Worm (Caenorhabditis elegans) whole organism, L1 larva: Measurements from ENCODE around the gene cbp-1.

Experiments used
- aly-2 ChIP-seq: fragments of 150-350 bp; optimal IDR thresholded peaks from 2 replicates; lab custom pipeline; 2014; ENCODE audit warnings: missing biosample characterization, missing genetic modification characterization
- ama-1 ChIP-seq: fragments of 150-350 bp; optimal IDR thresholded peaks from 2 replicates; lab custom pipeline; 2014
- ceh-63 ChIP-seq: fragments of 200-800 bp; sonication (Bioruptor generic); optimal IDR thresholded peaks from 2 replicates; lab custom pipeline; 2018; ENCODE audit warnings: mild to moderate bottlenecking, missing genetic modification characterization, missing compliant biosample characterization
- ceh-8 ChIP-seq: fragments of 200-800 bp; sonication (Bioruptor generic); optimal IDR thresholded peaks from 2 replicates; lab custom pipeline; 2018; ENCODE audit warnings: mild to moderate bottlenecking, missing genetic modification characterization, moderate library complexity, missing compliant biosample characterization
- ceh-88 ChIP-seq: fragments of 200-800 bp; sonication (Bioruptor generic); IDR thresholded peaks from 2 replicates; pipeline ENCODE4 v1.3.6; 2022; ENCODE audit warnings: missing genetic modification characterization, missing compliant biosample characterization
- ces-1 ChIP-seq: fragments of 150-350 bp; optimal IDR thresholded peaks from 2 replicates; lab custom pipeline; 2014; ENCODE audit warnings: missing biosample characterization, missing genetic modification reagents, missing genetic modification characterization
- efl-1 ChIP-seq, 4 experiments: fragments of 150-350 bp; optimal IDR thresholded peaks in 3 of 4; peaks in 1 of 4; 1 replicate in 1 of 4; 2 replicates in 3 of 4; lab custom pipeline; 2014; ENCODE audit warnings: missing biosample characterization in 2 of 4, missing genetic modification characterization in 2 of 4, missing genetic modification reagents in 2 of 4
- egl-13 ChIP-seq: sonication (generic microtip); optimal IDR thresholded peaks from 2 replicates; lab custom pipeline; 2016; ENCODE audit warnings: missing genotype, missing genetic modification reagents, missing genetic modification characterization, missing compliant biosample characterization
- egl-27 ChIP-seq, 2 experiments: fragments of 150-350 bp in 1 of 2; sonication (generic microtip); optimal IDR thresholded peaks; 3 replicates each; lab custom pipeline; 2017 to 2018; ENCODE audit warnings: missing biosample characterization in 2 of 2, missing genetic modification characterization in 2 of 2, missing genetic modification reagents in 2 of 2
- elt-2 ChIP-seq: sonication (generic microtip); optimal IDR thresholded peaks from 2 replicates; lab custom pipeline; 2016; ENCODE audit warnings: missing genetic modification characterization, mild to moderate bottlenecking, inconsistent platforms, missing compliant biosample characterization, missing genetic modification reagents
- fkh-10 ChIP-seq: sonication (generic microtip); optimal IDR thresholded peaks from 2 replicates; lab custom pipeline; 2017; ENCODE audit warnings: missing biosample characterization, missing genetic modification reagents, missing genetic modification characterization
- hlh-4 ChIP-seq: sonication (generic microtip); optimal IDR thresholded peaks from 2 replicates; lab custom pipeline; 2016; ENCODE audit warnings: mild to moderate bottlenecking, missing genetic modification characterization, missing compliant biosample characterization
- hpl-2 ChIP-seq: fragments of 150-350 bp; optimal IDR thresholded peaks from 2 replicates; lab custom pipeline; 2014; ENCODE audit warnings: missing biosample characterization, missing genetic modification reagents, missing genetic modification characterization
- lin-13 ChIP-seq: fragments of 150-350 bp; optimal IDR thresholded peaks from 2 replicates; lab custom pipeline; 2014; ENCODE audit warnings: missing biosample characterization, missing genetic modification reagents, missing genetic modification characterization
- lin-14 ChIP-seq: fragments of 200-800 bp; sonication (Bioruptor generic); optimal IDR thresholded peaks from 2 replicates; lab custom pipeline; 2018; ENCODE audit warnings: mild to moderate bottlenecking, missing genetic modification characterization, moderate library complexity, missing compliant biosample characterization
- lin-35 ChIP-seq, 2 experiments: fragments of 150-350 bp; optimal IDR thresholded peaks; 2 replicates each; lab custom pipeline; 2014; ENCODE audit warnings: missing biosample characterization in 2 of 2, missing genetic modification characterization in 2 of 2, missing genetic modification reagents in 2 of 2
- lin-39 ChIP-seq: fragments of 150-350 bp; optimal IDR thresholded peaks from 2 replicates; lab custom pipeline; 2014; ENCODE audit warnings: missing biosample characterization, missing genetic modification reagents, missing genetic modification characterization
- lir-3 ChIP-seq: sonication (generic microtip); optimal IDR thresholded peaks from 2 replicates; lab custom pipeline; 2016; ENCODE audit warnings: mild to moderate bottlenecking, missing genetic modification characterization, moderate library complexity, missing compliant biosample characterization; ENCODE audit not compliant: poor library complexity
- lsy-2 ChIP-seq, 2 experiments: fragments of 150-350 bp; optimal IDR thresholded peaks; 2 replicates each; lab custom pipeline; 2014; ENCODE audit warnings: missing biosample characterization in 2 of 2, missing genetic modification characterization in 2 of 2
- mab-9 ChIP-seq: fragments of 200-800 bp; sonication (Bioruptor generic); IDR thresholded peaks from 2 replicates; pipeline ENCODE4 v1.3.6; 2022; ENCODE audit warnings: missing genetic modification reagents, missing genetic modification characterization, missing compliant biosample characterization
- mdl-1 ChIP-seq, 2 experiments: fragments of 150-350 bp; optimal IDR thresholded peaks; 2 replicates each; lab custom pipeline; 2014 to 2017; ENCODE audit warnings: missing biosample characterization in 2 of 2, missing genetic modification characterization in 2 of 2, inconsistent platforms in 1 of 2
- mef-2 ChIP-seq: fragments of 150-350 bp; optimal IDR thresholded peaks from 2 replicates; lab custom pipeline; 2014; ENCODE audit warnings: missing biosample characterization, missing genetic modification characterization
- nhr-11 ChIP-seq: fragments of 150-350 bp; optimal IDR thresholded peaks from 2 replicates; lab custom pipeline; 2014; ENCODE audit warnings: missing biosample characterization, missing genetic modification characterization
- nhr-20 ChIP-seq: sonication (generic microtip); optimal IDR thresholded peaks from 2 replicates; lab custom pipeline; 2016; ENCODE audit warnings: mild to moderate bottlenecking, missing genetic modification characterization, missing compliant biosample characterization
- nhr-237 ChIP-seq: fragments of 150-350 bp; optimal IDR thresholded peaks from 2 replicates; lab custom pipeline; 2014; ENCODE audit warnings: missing biosample characterization, missing genetic modification characterization
- nhr-28 ChIP-seq: fragments of 150-350 bp; optimal IDR thresholded peaks from 2 replicates; lab custom pipeline; 2014; ENCODE audit warnings: missing biosample characterization, missing genetic modification characterization
- nhr-47 ChIP-seq: sonication (generic microtip); optimal IDR thresholded peaks from 2 replicates; lab custom pipeline; 2016; ENCODE audit warnings: mild to moderate bottlenecking, missing genetic modification characterization, moderate library complexity, missing compliant biosample characterization
- nhr-71 ChIP-seq: sonication (generic microtip); optimal IDR thresholded peaks from 2 replicates; lab custom pipeline; 2016; ENCODE audit warnings: mild to moderate bottlenecking, missing genetic modification characterization, moderate library complexity, missing compliant biosample characterization
- nhr-84 ChIP-seq: sonication (generic microtip); optimal IDR thresholded peaks from 2 replicates; lab custom pipeline; 2017; ENCODE audit warnings: missing biosample characterization, missing genetic modification characterization
- nhr-85 ChIP-seq: sonication (generic microtip); peaks from one replicate; lab custom pipeline; 2016; ENCODE audit warnings: missing genetic modification characterization, inconsistent platforms, missing compliant biosample characterization
- nhr-90 ChIP-seq: sonication (generic microtip); optimal IDR thresholded peaks from 2 replicates; lab custom pipeline; 2016; ENCODE audit warnings: mild to moderate bottlenecking, missing genetic modification characterization, missing compliant biosample characterization; ENCODE audit not compliant: poor library complexity
- pag-3 ChIP-seq: sonication (generic microtip); optimal IDR thresholded peaks from 2 replicates; lab custom pipeline; 2017; ENCODE audit warnings: missing genetic modification characterization, mild to moderate bottlenecking, missing compliant biosample characterization, antibody characterized with exemption, borderline replicate concordance; ENCODE audit not compliant: insufficient read depth
- pqm-1 ChIP-seq: sonication (generic microtip); optimal IDR thresholded peaks from 3 replicates; lab custom pipeline; 2017; ENCODE audit warnings: missing biosample characterization, missing genetic modification characterization
- rnt-1 ChIP-seq: sonication (generic microtip); optimal IDR thresholded peaks from 2 replicates; lab custom pipeline; 2016; ENCODE audit warnings: mild to moderate bottlenecking, missing genetic modification characterization, moderate library complexity, missing compliant biosample characterization
- skn-1 ChIP-seq: fragments of 150-350 bp; optimal IDR thresholded peaks from 2 replicates; lab custom pipeline; 2014; ENCODE audit warnings: missing biosample characterization, missing genetic modification characterization
- snu-23 ChIP-seq: sonication (generic microtip); optimal IDR thresholded peaks from 2 replicates; lab custom pipeline; 2016; ENCODE audit warnings: missing genetic modification characterization, missing compliant biosample characterization
- swsn-7 ChIP-seq: sonication (generic microtip); optimal IDR thresholded peaks from 2 replicates; lab custom pipeline; 2016; ENCODE audit warnings: missing genetic modification characterization, missing compliant biosample characterization
- tlp-1 ChIP-seq: fragments of 150-350 bp; optimal IDR thresholded peaks from 2 replicates; lab custom pipeline; 2014; ENCODE audit warnings: missing biosample characterization, missing genetic modification characterization
- unc-62 ChIP-seq: fragments of 150-350 bp; optimal IDR thresholded peaks from 2 replicates; lab custom pipeline; 2014; ENCODE audit warnings: missing biosample characterization, missing genetic modification reagents, missing genetic modification characterization
- xbp-1 ChIP-seq: sonication (generic microtip); optimal IDR thresholded peaks from 2 replicates; lab custom pipeline; 2016; ENCODE audit warnings: missing genetic modification characterization, missing compliant biosample characterization
- zag-1 ChIP-seq: fragments of 150-350 bp; optimal IDR thresholded peaks from 2 replicates; lab custom pipeline; 2014; ENCODE audit warnings: missing biosample characterization, missing genetic modification characterization
- zip-4 ChIP-seq: fragments of 200-800 bp; sonication (Bioruptor generic); optimal IDR thresholded peaks from 2 replicates; lab custom pipeline; 2018; ENCODE audit warnings: mild to moderate bottlenecking, missing genetic modification characterization, moderate library complexity, missing compliant biosample characterization
- ztf-4 ChIP-seq: fragments of 150-350 bp; optimal IDR thresholded peaks from 2 replicates; lab custom pipeline; 2014; ENCODE audit warnings: missing biosample characterization, missing genetic modification characterization

The cbp-1 gene

DNA sequence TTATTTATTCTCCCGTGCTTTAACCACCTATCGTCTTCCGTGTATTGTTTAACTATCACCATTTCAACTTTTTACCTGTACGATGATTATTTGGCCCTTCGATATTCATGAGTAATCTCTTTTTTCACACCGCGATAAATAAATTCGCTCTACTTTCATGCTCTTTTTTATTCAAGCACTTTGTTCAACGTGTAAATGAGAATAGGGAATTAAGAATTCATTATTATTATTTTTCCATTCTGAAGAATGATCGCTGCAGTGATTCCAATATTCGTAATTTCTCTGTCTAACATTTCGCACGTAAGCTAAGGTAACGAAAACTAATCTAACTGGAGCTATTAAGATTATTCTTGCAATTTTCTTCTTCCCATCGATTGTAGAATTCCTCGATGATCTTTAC, 17.6 kb upstream of the cbp-1 start, which contains the start of gene T05G5.4:
T05G5.4 (plus strand) TSS at position 241 of the 400 bp plus-strand sequence.
- TF ChIP-seq swsn-7 (tag; lab: Kevin White, UChicago) = no peak
- TF ChIP-seq mab-9 (GFP tag; lab: Robert Waterston, UW) = no peak
- no peak for TF ChIP-seq nhr-90 (tag; lab: Kevin White, UChicago)
- TF ChIP-seq egl-27 (tag; optimal IDR thresholded peaks at IDR 0.05; lab: Kevin White, UChicago) = no peak
- no peak for TF ChIP-seq ceh-88
- no peak for TF ChIP-seq skn-1 (tag; lab: Kevin White, UChicago)

ce11 chrIII:9751074-9751473, 15.2 kb upstream of the cbp-1 start, which contains the start of gene T05G5.5:
Gene T05G5.5 (minus strand): TSS chrIII:9751432.
- TF ChIP-seq lin-13 (GFP tag; lab: Kevin White, UChicago) (no peak), pag-3 (tag; lab: Kevin White, UChicago) (no peak), nhr-84 (tag; lab: Kevin White, UChicago) (no peak), nhr-71 (peak; percentile 40), hpl-2 (GFP tag; lab: Kevin White, UChicago) (no peak), lin-39 (tag; lab: Kevin White, UChicago) (no peak), hlh-4 (peak; percentile 23), efl-1 (optimal IDR thresholded peaks at IDR 0.05; lab: Kevin White, UChicago) (no peak), efl-1 (GFP tag; optimal IDR thresholded peaks at IDR 0.05 in 1 of 2; lab: Kevin White, UChicago) (peak in 1 of 2 experiments; percentile 56), lin-14 (GFP tag; lab: Kevin White, UChicago) (no peak), ceh-8 (no peak), unc-62 (GFP tag; lab: Kevin White, UChicago) (no peak), nhr-47 (tag; lab: Kevin White, UChicago) (no peak), aly-2 (tag; lab: Kevin White, UChicago) (no peak), rnt-1 (tag; lab: Kevin White, UChicago) (no peak), tlp-1 (tag; lab: Kevin White, UChicago) (no peak), ztf-4 (tag; lab: Kevin White, UChicago) (no peak), ces-1 (GFP tag; lab: Kevin White, UChicago) (no peak), mdl-1 (tag; optimal IDR thresholded peaks at IDR 0.05; lab: Kevin White, UChicago) (no peak), pqm-1 (tag; lab: Kevin White, UChicago) (no peak), lsy-2 (tag; optimal IDR thresholded peaks at IDR 0.05; lab: Kevin White, UChicago) (no peak), fkh-10 (GFP tag; lab: Kevin White, UChicago) (no peak), lir-3 (tag; lab: Kevin White, UChicago) (no peak), zip-4 (GFP tag; lab: Kevin White, UChicago) (no peak), ceh-63 (GFP tag; lab: Kevin White, UChicago) (no peak), egl-13 (tag; lab: Kevin White, UChicago) (no peak), zag-1 (tag; lab: Kevin White, UChicago) (no peak)

DNA sequence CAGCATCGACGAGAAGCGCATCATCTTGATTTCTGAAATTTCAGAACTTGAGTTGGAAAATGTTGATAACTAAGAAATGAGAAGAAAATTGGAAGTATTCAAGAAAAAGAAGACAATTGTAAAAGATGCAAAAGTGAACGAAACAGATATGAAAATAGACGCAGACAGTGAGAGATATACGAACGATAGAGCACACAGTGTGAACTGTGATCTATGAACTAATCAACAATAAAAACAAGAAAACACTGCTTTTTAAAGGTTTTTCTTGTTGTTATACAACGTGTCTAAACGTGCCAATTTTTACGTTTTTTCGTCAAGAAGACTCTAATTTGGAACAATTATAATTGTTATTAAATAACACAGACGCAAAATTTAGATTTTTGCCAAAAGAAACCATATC, 13.5 kb upstream of the cbp-1 start, which contains the start of gene ech-6:
ech-6 (minus strand) TSS at position 32 of the 400 bp plus-strand sequence.
- TF ChIP-seq rnt-1 (tag; lab: Kevin White, UChicago) (no peak), nhr-71 (peak; percentile 87), nhr-20 (peak; percentile 64), snu-23 (GFP tag; lab: Kevin White, UChicago) (peak; percentile 72), xbp-1 (peak; percentile 2), skn-1 (tag; lab: Kevin White, UChicago) (no peak), nhr-85 (peak; percentile 42), nhr-11 (no peak), unc-62 (GFP tag; lab: Kevin White, UChicago) (no peak), nhr-237 (no peak), ama-1 (lab: Kevin White, UChicago) (no peak), elt-2 (tag; lab: Kevin White, UChicago) (peak; percentile 2), efl-1 (optimal IDR thresholded peaks at IDR 0.05; lab: Kevin White, UChicago) (peak; percentile 31), efl-1 (GFP tag; optimal IDR thresholded peaks at IDR 0.05 in 1 of 2; lab: Kevin White, UChicago) (no peak), mef-2 (tag; lab: Kevin White, UChicago) (no peak), lin-35 (GFP tag; optimal IDR thresholded peaks at IDR 0.05; lab: Kevin White, UChicago) (peak in 1 of 2 experiments; percentile 35), lsy-2 (tag; optimal IDR thresholded peaks at IDR 0.05; lab: Kevin White, UChicago) (peak; percentile 31 to 39), nhr-28 (tag; lab: Kevin White, UChicago) (no peak), nhr-90 (tag; lab: Kevin White, UChicago) (peak; percentile 44)
